Worm (Caenorhabditis elegans) whole organism, L4 larva: ENCODE results near the gene srh-252.

Source experiments
- egl-27 ChIP-seq: sonication (generic microtip); optimal IDR thresholded peaks from 3 replicates; lab custom pipeline; 2017; ENCODE audit warnings: missing biosample characterization, missing genetic modification reagents, missing genetic modification characterization
- jun-1 ChIP-seq: fragments of 150-350 bp; optimal IDR thresholded peaks from 2 replicates; lab custom pipeline; 2014; ENCODE audit warnings: missing biosample characterization, missing genetic modification reagents, missing genetic modification characterization
- lsy-2 ChIP-seq, 2 experiments: fragments of 150-350 bp in 1 of 2; sonication (generic microtip) in 1 of 2; optimal IDR thresholded peaks; 2 replicates each; lab custom pipeline; 2014 to 2017; ENCODE audit warnings: missing biosample characterization in 2 of 2, missing genetic modification characterization in 2 of 2
- nhr-11 ChIP-seq: fragments of 150-350 bp; optimal IDR thresholded peaks from 2 replicates; lab custom pipeline; 2014; ENCODE audit warnings: missing biosample characterization, missing genetic modification characterization
- nhr-237 ChIP-seq: sonication (generic microtip); optimal IDR thresholded peaks from 2 replicates; lab custom pipeline; 2017; ENCODE audit warnings: missing biosample characterization, missing genetic modification characterization
- skn-1 ChIP-seq: fragments of 150-350 bp; optimal IDR thresholded peaks from 2 replicates; lab custom pipeline; 2014; ENCODE audit warnings: missing biosample characterization, missing genetic modification characterization
- spr-1 ChIP-seq: sonication (generic microtip); optimal IDR thresholded peaks from 2 replicates; lab custom pipeline; 2016; ENCODE audit warnings: mild to moderate bottlenecking, missing genetic modification characterization, missing compliant biosample characterization

- TF ChIP-seq jun-1 (no peak), nhr-237 (tag; lab: Kevin White, UChicago) (no peak), lsy-2 (tag; optimal IDR thresholded peaks at IDR 0.05; lab: Kevin White, UChicago) (no peak), egl-27 (tag; lab: Kevin White, UChicago) (no peak), nhr-11 (tag; lab: Kevin White, UChicago) (no peak), spr-1 (no peak), skn-1 (no peak)
Observed at ce11 chrV:17272112-17272511, 48.9 kb upstream of the srh-252 start.
